Worm (Caenorhabditis elegans) whole organism, late embryonic: ENCODE results near the gene B0035.21.

Experiments
- K02D7.2 ChIP-seq: sonication (generic microtip); optimal IDR thresholded peaks from 2 replicates; lab custom pipeline; 2017; ENCODE audit warnings: mild to moderate bottlenecking, missing genetic modification characterization, missing compliant biosample characterization
- K09A11.1 ChIP-seq: sonication (generic microtip); optimal IDR thresholded peaks from 2 replicates; lab custom pipeline; 2017; ENCODE audit warnings: antibody characterized with exemption, mild to moderate bottlenecking, missing genetic modification characterization, missing compliant biosample characterization; ENCODE audit not compliant: insufficient read depth
- T23F11.4 ChIP-seq: fragments of 200-800 bp; sonication (Bioruptor generic); optimal IDR thresholded peaks from 2 replicates; lab custom pipeline; 2018; ENCODE audit warnings: mild to moderate bottlenecking, missing genetic modification characterization, missing compliant biosample characterization
- ahr-1 ChIP-seq: sonication (generic microtip); optimal IDR thresholded peaks from 2 replicates; lab custom pipeline; 2016; ENCODE audit warnings: missing genetic modification characterization, missing compliant biosample characterization
- ama-1 ChIP-seq: fragments of 150-350 bp; optimal IDR thresholded peaks from 2 replicates; lab custom pipeline; 2014
- ceh-14 ChIP-seq: sonication (generic microtip); optimal IDR thresholded peaks from 2 replicates; lab custom pipeline; 2016; ENCODE audit warnings: missing genotype, missing genetic modification characterization, missing compliant biosample characterization
- ceh-18 ChIP-seq: sonication (generic microtip); optimal IDR thresholded peaks from 2 replicates; lab custom pipeline; 2016; ENCODE audit warnings: missing genetic modification characterization, missing compliant biosample characterization
- ceh-2 ChIP-seq: sonication (generic microtip); optimal IDR thresholded peaks from 2 replicates; lab custom pipeline; 2016; ENCODE audit warnings: missing genotype, missing genetic modification characterization, missing compliant biosample characterization
- ceh-22 ChIP-seq: sonication (generic microtip); optimal IDR thresholded peaks from 2 replicates; lab custom pipeline; 2017; ENCODE audit warnings: missing biosample characterization, missing genetic modification characterization
- ceh-31 ChIP-seq: sonication (generic microtip); optimal IDR thresholded peaks from 2 replicates; lab custom pipeline; 2016; ENCODE audit warnings: missing genetic modification characterization, missing compliant biosample characterization
- ceh-34 ChIP-seq: sonication (generic microtip); optimal IDR thresholded peaks from 2 replicates; lab custom pipeline; 2016; ENCODE audit warnings: mild to moderate bottlenecking, missing genetic modification characterization, missing compliant biosample characterization
- ceh-45 ChIP-seq: fragments of 200-800 bp; sonication (Bioruptor generic); IDR thresholded peaks from 2 replicates; pipeline ENCODE4 v1.3.6; 2022; ENCODE audit warnings: missing genetic modification reagents, missing genetic modification characterization, missing compliant biosample characterization
- ceh-48 ChIP-seq: sonication (generic microtip); optimal IDR thresholded peaks from 2 replicates; lab custom pipeline; 2016; ENCODE audit warnings: missing genetic modification characterization, inconsistent platforms, missing compliant biosample characterization
- ceh-6 ChIP-seq: fragments of 200-800 bp; sonication (Bioruptor generic); optimal IDR thresholded peaks from 2 replicates; lab custom pipeline; 2018; ENCODE audit warnings: mild to moderate bottlenecking, missing genetic modification characterization, missing compliant biosample characterization
- ceh-9 ChIP-seq: sonication (generic microtip); optimal IDR thresholded peaks from 2 replicates; lab custom pipeline; 2016; ENCODE audit warnings: mild to moderate bottlenecking, missing genetic modification characterization, inconsistent platforms, missing compliant biosample characterization
- che-1 ChIP-seq: sonication (generic microtip); optimal IDR thresholded peaks from 2 replicates; lab custom pipeline; 2016; ENCODE audit warnings: mild to moderate bottlenecking, missing genetic modification characterization, missing compliant biosample characterization
- dmd-4 ChIP-seq: sonication (generic microtip); optimal IDR thresholded peaks from 2 replicates; lab custom pipeline; 2016; ENCODE audit warnings: borderline replicate concordance, missing genetic modification characterization, missing compliant biosample characterization
- elt-2 ChIP-seq: sonication (generic microtip); optimal IDR thresholded peaks from 2 replicates; lab custom pipeline; 2016; ENCODE audit warnings: missing genetic modification reagents, missing genetic modification characterization, missing compliant biosample characterization
- ets-4 ChIP-seq: sonication (generic microtip); optimal IDR thresholded peaks from 2 replicates; lab custom pipeline; 2016; ENCODE audit warnings: missing genetic modification characterization, missing compliant biosample characterization
- fax-1 ChIP-seq: sonication (generic microtip); optimal IDR thresholded peaks from 2 replicates; lab custom pipeline; 2016; ENCODE audit warnings: missing genotype, missing genetic modification characterization, missing compliant biosample characterization
- gmeb-2 ChIP-seq: sonication (generic microtip); optimal IDR thresholded peaks from 2 replicates; lab custom pipeline; 2016; ENCODE audit warnings: missing genetic modification characterization, inconsistent platforms, missing compliant biosample characterization
- hlh-30 ChIP-seq: sonication (generic microtip); optimal IDR thresholded peaks from 2 replicates; lab custom pipeline; 2017; ENCODE audit warnings: antibody characterized with exemption, missing genetic modification characterization, missing compliant biosample characterization; ENCODE audit not compliant: insufficient read depth
- hlh-8 ChIP-seq: sonication (generic microtip); optimal IDR thresholded peaks from 2 replicates; lab custom pipeline; 2016; ENCODE audit warnings: missing genotype, missing genetic modification characterization, missing compliant biosample characterization
- lim-6 ChIP-seq: sonication (generic microtip); optimal IDR thresholded peaks from 2 replicates; lab custom pipeline; 2016; ENCODE audit warnings: missing genetic modification characterization, missing compliant biosample characterization
- lin-11 ChIP-seq: fragments of 200-800 bp; sonication (Bioruptor generic); optimal IDR thresholded peaks from 2 replicates; lab custom pipeline; 2018; ENCODE audit warnings: mild to moderate bottlenecking, missing genetic modification characterization, missing compliant biosample characterization
- nfya-1 ChIP-seq: sonication (generic microtip); optimal IDR thresholded peaks from 2 replicates; lab custom pipeline; 2017; ENCODE audit warnings: missing genetic modification characterization, mild to moderate bottlenecking, missing compliant biosample characterization, antibody characterized with exemption, moderate library complexity
- pag-3 ChIP-seq: sonication (generic microtip); optimal IDR thresholded peaks from 2 replicates; lab custom pipeline; 2016; ENCODE audit warnings: missing compliant biosample characterization, missing genetic modification characterization, borderline replicate concordance
- pha-2 ChIP-seq: sonication (generic microtip); optimal IDR thresholded peaks from 2 replicates; lab custom pipeline; 2017; ENCODE audit warnings: mild to moderate bottlenecking, missing genetic modification characterization, missing compliant biosample characterization
- pha-4 ChIP-seq: fragments of 150-350 bp; optimal IDR thresholded peaks from 2 replicates; lab custom pipeline; 2018; ENCODE audit warnings: missing biosample characterization, missing genetic modification reagents, missing genetic modification characterization
- pros-1 ChIP-seq: fragments of 150-350 bp; optimal IDR thresholded peaks from 2 replicates; lab custom pipeline; 2014; ENCODE audit warnings: missing biosample characterization, missing genetic modification reagents, missing genetic modification characterization
- ref-2 ChIP-seq: sonication (generic microtip); optimal IDR thresholded peaks from 2 replicates; lab custom pipeline; 2016; ENCODE audit warnings: missing genetic modification characterization, missing compliant biosample characterization
- rnt-1 ChIP-seq: sonication (generic microtip); optimal IDR thresholded peaks from 2 replicates; lab custom pipeline; 2016; ENCODE audit warnings: missing genetic modification characterization, missing compliant biosample characterization
- sdc-2 ChIP-seq: sonication (generic microtip); optimal IDR thresholded peaks from 2 replicates; lab custom pipeline; 2016; ENCODE audit warnings: missing genotype, missing genetic modification characterization, missing compliant biosample characterization
- syd-9 ChIP-seq: sonication (generic microtip); optimal IDR thresholded peaks from 2 replicates; lab custom pipeline; 2016; ENCODE audit warnings: mild to moderate bottlenecking, missing genetic modification characterization, moderate library complexity, missing compliant biosample characterization
- tbx-2 ChIP-seq: sonication (generic microtip); optimal IDR thresholded peaks from 2 replicates; lab custom pipeline; 2016; ENCODE audit warnings: missing genetic modification characterization, missing compliant biosample characterization
- ttx-3 ChIP-seq: sonication (generic microtip); optimal IDR thresholded peaks from 2 replicates; lab custom pipeline; 2016; ENCODE audit warnings: missing genetic modification reagents, missing genetic modification characterization, missing compliant biosample characterization
- unc-42 ChIP-seq: sonication (generic microtip); optimal IDR thresholded peaks from 2 replicates; lab custom pipeline; 2016; ENCODE audit warnings: missing genotype, missing genetic modification characterization, missing compliant biosample characterization
- unc-55 ChIP-seq: sonication (generic microtip); optimal IDR thresholded peaks from 2 replicates; lab custom pipeline; 2017; ENCODE audit warnings: missing biosample characterization, missing genetic modification reagents, missing genetic modification characterization
- unc-86 ChIP-seq: sonication (generic microtip); optimal IDR thresholded peaks from 2 replicates; lab custom pipeline; 2016; ENCODE audit warnings: missing genetic modification characterization, missing compliant biosample characterization
- zip-5 ChIP-seq: sonication (generic microtip); optimal IDR thresholded peaks from 2 replicates; lab custom pipeline; 2016; ENCODE audit warnings: missing genetic modification characterization, missing compliant biosample characterization

The B0035.21 gene

ce11 chrIV:11287511-11287910, 39.5 kb upstream of the B0035.21 start, which contains the start of gene F54D1.6:
F54D1.6 (plus strand) TSS chrIV:11287811.
- no peak for TF ChIP-seq ets-4
- no peak for TF ChIP-seq unc-86
- TF ChIP-seq ceh-22 (tag; lab: Kevin White, UChicago) = no peak
- no peak for TF ChIP-seq gmeb-2 (tag; lab: Kevin White, UChicago)
- TF ChIP-seq pha-2 (tag; lab: Kevin White, UChicago) = no peak
- no peak for TF ChIP-seq elt-2 (tag; lab: Kevin White, UChicago)
- TF ChIP-seq ceh-48 (tag; lab: Kevin White, UChicago) = no peak
- no peak for TF ChIP-seq tbx-2 (tag; lab: Kevin White, UChicago)
- no peak for TF ChIP-seq ceh-9 (tag; lab: Kevin White, UChicago)
- no peak for TF ChIP-seq ceh-45 (GFP tag; lab: Robert Waterston, UW)
- no peak for TF ChIP-seq ceh-31 (tag; lab: Kevin White, UChicago)

DNA sequence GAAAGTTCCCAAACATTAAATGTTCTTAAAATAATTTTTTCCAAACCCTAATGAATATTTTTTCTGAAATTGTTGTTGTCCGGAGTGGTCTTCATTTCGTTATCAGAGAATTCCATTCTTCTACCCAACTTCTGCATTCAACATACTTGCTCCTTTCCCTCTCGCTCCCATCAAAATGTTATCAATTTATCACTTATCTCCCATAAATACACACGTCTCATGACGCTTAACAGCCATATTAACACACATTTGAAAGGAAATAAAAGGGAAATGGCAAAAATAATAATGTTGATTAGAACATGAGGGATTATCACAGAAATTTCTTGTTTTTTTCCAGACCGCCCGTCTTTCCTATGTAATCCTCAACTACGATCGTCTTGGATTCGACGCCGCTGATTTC, 38.1 kb upstream of the B0035.21 start:
- TF ChIP-seq elt-2 (tag; lab: Kevin White, UChicago) (peak; percentile 54), che-1 (tag; lab: Kevin White, UChicago) (no peak), ceh-9 (tag; lab: Kevin White, UChicago) (no peak), T23F11.4 (GFP tag; lab: Kevin White, UChicago) (no peak)

ce11 chrIV:11296787-11297186, 30.3 kb upstream of the B0035.21 start, which contains the start of gene mttu-1:
mttu-1 (minus strand) TSS chrIV:11296887.
- no peak for TF ChIP-seq ref-2 (tag; lab: Kevin White, UChicago)
- TF ChIP-seq ceh-34 (tag; lab: Kevin White, UChicago) = no peak
- no peak for TF ChIP-seq ceh-9 (tag; lab: Kevin White, UChicago)
- TF ChIP-seq hlh-8 (tag; lab: Kevin White, UChicago) = no peak
- TF ChIP-seq lin-11 (tag; lab: Kevin White, UChicago) = no peak
- TF ChIP-seq che-1 (tag; lab: Kevin White, UChicago) = no peak
- no peak for TF ChIP-seq syd-9 (tag; lab: Kevin White, UChicago)
- TF ChIP-seq sdc-2 (tag; lab: Kevin White, UChicago) = no peak
- no peak for TF ChIP-seq ahr-1 (tag; lab: Kevin White, UChicago)
- TF ChIP-seq hlh-30 (tag; lab: Kevin White, UChicago) = no peak
- no peak for TF ChIP-seq unc-86
- no peak for TF ChIP-seq ama-1 (lab: Kevin White, UChicago)
- no peak for TF ChIP-seq K02D7.2 (tag; lab: Kevin White, UChicago)

ce11 chrIV:11298154-11299086, 28.6 kb upstream of the B0035.21 start, which contains the start of the genes B0035.15 and dnj-1:
B0035.15 (minus strand) TSS chrIV:11298252.
dnj-1 (plus strand) TSS chrIV:11299036.
- no peak for TF ChIP-seq pha-4 (tag; lab: Kevin White, UChicago)
- peak; percentile 71 for TF ChIP-seq ceh-48 (tag; lab: Kevin White, UChicago)
- TF ChIP-seq unc-42 = peak; percentile 56
- TF ChIP-seq rnt-1 (tag; lab: Kevin White, UChicago) = no peak
- no peak for TF ChIP-seq ama-1 (lab: Kevin White, UChicago)
- peak; percentile 21 for TF ChIP-seq tbx-2 (tag; lab: Kevin White, UChicago)
- no peak for TF ChIP-seq fax-1 (tag; lab: Kevin White, UChicago)
- TF ChIP-seq dmd-4 (tag; lab: Kevin White, UChicago) = no peak
- TF ChIP-seq nfya-1 (tag; lab: Kevin White, UChicago) = peak; percentile 11
- TF ChIP-seq pag-3 (tag; lab: Kevin White, UChicago) = no peak

DNA sequence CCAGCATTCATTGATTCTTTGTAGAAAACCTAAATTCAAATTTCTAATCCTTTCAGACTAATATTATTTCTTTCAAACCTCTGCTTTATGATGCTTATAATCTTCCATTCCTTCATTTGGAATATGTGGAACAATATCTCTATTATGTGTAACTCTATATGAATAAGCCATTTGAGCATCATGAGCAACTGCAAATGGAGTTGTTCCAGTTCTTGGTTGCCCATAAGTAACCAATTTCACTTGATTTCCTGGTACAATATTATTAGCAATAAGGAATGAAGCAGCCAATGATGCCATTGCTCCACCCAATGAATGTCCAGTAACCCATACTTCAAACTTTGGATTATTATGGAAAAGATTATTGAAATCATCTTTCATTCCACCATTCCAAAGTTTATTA, 22.1 kb upstream of the B0035.21 start:
- TF ChIP-seq hlh-8 (tag; lab: Kevin White, UChicago) (no peak), ceh-18 (tag; lab: Kevin White, UChicago) (no peak), ceh-34 (tag; lab: Kevin White, UChicago) (no peak), lim-6 (tag; lab: Kevin White, UChicago) (no peak), pha-2 (tag; lab: Kevin White, UChicago) (no peak), K09A11.1 (tag; lab: Kevin White, UChicago) (no peak), zip-5 (no peak), ceh-6 (GFP tag; lab: Kevin White, UChicago) (no peak), ceh-14 (tag; lab: Kevin White, UChicago) (no peak), ttx-3 (tag; lab: Kevin White, UChicago) (no peak), lin-11 (tag; lab: Kevin White, UChicago) (no peak), ceh-2 (no peak), che-1 (tag; lab: Kevin White, UChicago) (no peak), dmd-4 (tag; lab: Kevin White, UChicago) (no peak), unc-55 (GFP tag; lab: Kevin White, UChicago) (no peak), pros-1 (tag; lab: Kevin White, UChicago) (no peak), gmeb-2 (tag; lab: Kevin White, UChicago) (no peak), nfya-1 (tag; lab: Kevin White, UChicago) (no peak)
